Worm (Caenorhabditis elegans) whole organism, early embryonic: Measurements from ENCODE around the gene T08D10.3.

Source experiments
- B0310.2 ChIP-seq: sonication (generic microtip); optimal IDR thresholded peaks from 2 replicates; lab custom pipeline; 2016; ENCODE audit warnings: mild to moderate bottlenecking, missing genetic modification characterization, missing compliant biosample characterization
- F13C5.2 ChIP-seq: sonication (generic microtip); optimal IDR thresholded peaks from 2 replicates; lab custom pipeline; 2017; ENCODE audit warnings: mild to moderate bottlenecking, missing genetic modification characterization, inconsistent platforms, missing compliant biosample characterization
- aly-1 ChIP-seq: sonication (generic microtip); optimal IDR thresholded peaks from 2 replicates; lab custom pipeline; 2016; ENCODE audit warnings: missing genetic modification characterization, missing compliant biosample characterization
- ama-1 ChIP-seq: fragments of 150-350 bp; optimal IDR thresholded peaks from 2 replicates; lab custom pipeline; 2014
- ceh-13 ChIP-seq: fragments of 200-800 bp; sonication (Bioruptor generic); optimal IDR thresholded peaks from 2 replicates; lab custom pipeline; 2018; ENCODE audit warnings: mild to moderate bottlenecking, missing genetic modification characterization, missing compliant biosample characterization
- ceh-36 ChIP-seq: sonication (generic microtip); optimal IDR thresholded peaks from 2 replicates; lab custom pipeline; 2016; ENCODE audit warnings: missing genetic modification characterization, inconsistent platforms, missing compliant biosample characterization
- ets-7 ChIP-seq: sonication (generic microtip); optimal IDR thresholded peaks from 2 replicates; lab custom pipeline; 2016; ENCODE audit warnings: missing genotype, missing genetic modification characterization, missing compliant biosample characterization
- flt-1 ChIP-seq: fragments of 200-800 bp; sonication (Bioruptor generic); IDR thresholded peaks from 2 replicates; pipeline ENCODE4 v1.3.6; 2022; ENCODE audit warnings: missing genetic modification characterization, missing compliant biosample characterization
- hmbx-1 ChIP-seq: sonication (generic microtip); optimal IDR thresholded peaks from 2 replicates; lab custom pipeline; 2016; ENCODE audit warnings: mild to moderate bottlenecking, missing genetic modification characterization, missing compliant biosample characterization
- hmg-4 ChIP-seq: fragments of 200-800 bp; sonication (Bioruptor generic); optimal IDR thresholded peaks from 2 replicates; lab custom pipeline; 2018; ENCODE audit warnings: mild to moderate bottlenecking, missing genetic modification characterization, missing compliant biosample characterization
- hnd-1 ChIP-seq: sonication (generic microtip); optimal IDR thresholded peaks from 2 replicates; lab custom pipeline; 2016; ENCODE audit warnings: missing genetic modification characterization, missing compliant biosample characterization
- pes-1 ChIP-seq: fragments of 200-800 bp; sonication (Bioruptor generic); IDR thresholded peaks from 2 replicates; pipeline ENCODE4 v1.3.6; 2022; ENCODE audit warnings: missing genetic modification reagents, missing genetic modification characterization, missing compliant biosample characterization
- scrt-1 ChIP-seq: fragments of 200-800 bp; sonication (Bioruptor generic); IDR thresholded peaks from 2 replicates; pipeline ENCODE4 v1.3.6; 2022; ENCODE audit warnings: missing genetic modification characterization, missing compliant biosample characterization
- sea-1 ChIP-seq: fragments of 200-800 bp; sonication (Bioruptor generic); conservative IDR thresholded peaks from 2 replicates; pipeline ENCODE4 v1.3.6; 2022; ENCODE audit warnings: missing genetic modification characterization, missing compliant biosample characterization
- tbx-11 ChIP-seq: fragments of 200-800 bp; sonication (Bioruptor generic); IDR thresholded peaks from 2 replicates; pipeline ENCODE4 v1.3.6; 2022; ENCODE audit warnings: missing genetic modification characterization, missing compliant biosample characterization
- tbx-37 ChIP-seq: fragments of 200-800 bp; sonication (Bioruptor generic); conservative IDR thresholded peaks from 2 replicates; pipeline ENCODE4 v1.3.6; 2022; ENCODE audit warnings: missing genetic modification reagents, missing genetic modification characterization, missing compliant biosample characterization
- tra-4 ChIP-seq: sonication (generic microtip); optimal IDR thresholded peaks from 2 replicates; lab custom pipeline; 2017; ENCODE audit warnings: missing genetic modification characterization, missing compliant biosample characterization

Gene T08D10.3

DNA sequence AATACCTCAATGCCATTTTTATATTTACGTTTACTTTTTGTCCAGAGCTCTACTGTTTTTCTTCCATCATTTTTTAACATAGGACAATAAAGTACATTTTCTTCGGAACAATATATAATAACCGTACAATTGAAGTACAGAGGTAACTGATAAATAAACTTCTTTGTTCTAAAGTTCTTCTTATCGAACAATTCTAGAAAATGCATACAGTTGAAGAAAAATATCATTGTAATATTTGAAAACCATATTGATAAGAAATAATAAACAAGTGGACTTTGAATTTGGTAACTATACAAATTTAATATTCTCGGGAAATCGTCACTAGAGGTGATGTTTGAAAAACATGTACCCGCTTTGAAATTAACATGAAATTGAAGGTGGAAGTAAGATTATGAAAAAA is 41.4 kb downstream of the T08D10.3 start:
- no peak for TF ChIP-seq B0310.2 (tag; lab: Kevin White, UChicago)
- no peak for TF ChIP-seq ets-7 (tag; lab: Kevin White, UChicago)
- TF ChIP-seq hnd-1 (tag; lab: Kevin White, UChicago) = no peak
- TF ChIP-seq tra-4 (tag; lab: Kevin White, UChicago) = no peak
- no peak for TF ChIP-seq flt-1 (GFP tag; lab: Robert Waterston, UW)
- no peak for TF ChIP-seq F13C5.2 (tag; lab: Kevin White, UChicago)
- no peak for TF ChIP-seq pes-1
- TF ChIP-seq aly-1 (tag; lab: Kevin White, UChicago) = no peak
- no peak for TF ChIP-seq sea-1
- no peak for TF ChIP-seq tbx-11
- TF ChIP-seq ceh-36 (tag; lab: Kevin White, UChicago) = no peak
- no peak for TF ChIP-seq ama-1 (lab: Kevin White, UChicago)
- TF ChIP-seq hmbx-1 (tag; lab: Kevin White, UChicago) = no peak
- TF ChIP-seq scrt-1 (GFP tag; lab: Robert Waterston, UW) = no peak
- no peak for TF ChIP-seq tbx-37 (GFP tag; lab: Robert Waterston, UW)
- no peak for TF ChIP-seq ceh-13 (GFP tag; lab: Kevin White, UChicago)

DNA sequence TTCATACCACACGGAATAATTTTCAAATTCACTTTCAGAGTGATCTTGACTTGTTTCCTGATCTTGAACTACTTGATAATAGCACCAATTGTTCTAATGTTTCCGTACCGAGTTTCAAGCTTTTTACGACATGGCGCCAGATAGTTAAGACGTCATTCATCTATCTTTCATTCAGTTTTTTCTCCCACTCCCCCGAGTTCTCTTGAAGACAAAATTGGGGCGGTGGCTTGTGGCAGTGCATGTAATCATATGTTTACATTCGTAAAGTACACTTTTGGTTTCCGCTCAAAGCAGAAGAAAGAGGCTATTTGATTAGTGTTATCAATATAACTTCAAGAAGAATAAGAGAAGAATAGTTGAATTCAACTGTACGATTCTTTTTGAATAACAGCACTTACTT is 44.3 kb downstream of the T08D10.3 start:
- TF ChIP-seq ceh-13 (GFP tag; lab: Kevin White, UChicago) (no peak), tbx-11 (no peak), pes-1 (no peak), hmg-4 (GFP tag; lab: Kevin White, UChicago) (no peak), tbx-37 (GFP tag; lab: Robert Waterston, UW) (no peak), hmbx-1 (tag; lab: Kevin White, UChicago) (no peak), ceh-36 (tag; lab: Kevin White, UChicago) (no peak), scrt-1 (GFP tag; lab: Robert Waterston, UW) (no peak), ets-7 (tag; lab: Kevin White, UChicago) (no peak), F13C5.2 (tag; lab: Kevin White, UChicago) (no peak), tra-4 (tag; lab: Kevin White, UChicago) (no peak), ama-1 (lab: Kevin White, UChicago) (no peak), sea-1 (no peak), aly-1 (tag; lab: Kevin White, UChicago) (no peak), B0310.2 (tag; lab: Kevin White, UChicago) (no peak)

DNA sequence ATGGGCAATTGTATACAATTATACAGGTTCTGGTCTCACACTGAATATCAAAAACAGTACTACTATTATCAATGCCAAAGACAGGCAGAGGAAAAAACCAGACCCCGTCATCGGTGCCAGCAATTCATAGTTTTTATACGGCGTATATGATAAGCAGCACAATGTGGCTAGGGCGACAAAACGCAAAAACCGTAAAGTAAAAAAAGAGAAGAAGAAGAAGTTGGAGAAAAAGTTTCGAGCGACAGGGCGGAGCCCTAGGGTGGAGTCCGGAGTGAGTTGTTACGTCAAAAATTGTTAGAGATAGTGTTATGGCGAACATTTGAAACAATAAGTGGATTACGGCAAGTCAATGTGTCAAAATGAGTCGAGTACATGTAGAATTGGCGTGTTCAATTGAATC is 46.4 kb downstream of the T08D10.3 start:
- no peak for TF ChIP-seq tbx-11
- no peak for TF ChIP-seq F13C5.2 (tag; lab: Kevin White, UChicago)
- TF ChIP-seq scrt-1 (GFP tag; lab: Robert Waterston, UW) = no peak
- no peak for TF ChIP-seq tbx-37 (GFP tag; lab: Robert Waterston, UW)
- TF ChIP-seq ets-7 (tag; lab: Kevin White, UChicago) = no peak
- TF ChIP-seq aly-1 (tag; lab: Kevin White, UChicago) = no peak
- no peak for TF ChIP-seq tra-4 (tag; lab: Kevin White, UChicago)
- TF ChIP-seq flt-1 (GFP tag; lab: Robert Waterston, UW) = no peak
- no peak for TF ChIP-seq ceh-36 (tag; lab: Kevin White, UChicago)
- no peak for TF ChIP-seq hnd-1 (tag; lab: Kevin White, UChicago)
- TF ChIP-seq pes-1 = no peak

DNA sequence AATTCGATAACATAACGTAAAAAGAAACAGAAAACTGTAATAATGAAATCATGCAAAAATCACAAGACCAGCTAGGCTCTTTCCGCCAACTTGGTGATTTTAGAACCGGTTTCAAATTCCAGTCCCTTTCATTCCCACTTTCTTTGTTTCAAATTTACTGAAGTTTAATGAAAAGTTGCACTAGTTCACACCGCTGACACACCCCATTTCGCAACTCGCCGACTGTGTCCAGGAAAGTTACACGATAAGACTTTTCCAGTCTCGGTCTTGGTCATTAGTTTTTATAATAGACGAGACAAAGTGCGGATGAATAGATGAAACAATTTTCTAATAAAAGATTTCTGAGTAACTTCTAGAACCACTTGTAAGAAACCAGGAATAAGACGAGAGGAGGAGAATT is 48.7 kb downstream of the T08D10.3 start:
- no peak for TF ChIP-seq ceh-36 (tag; lab: Kevin White, UChicago)
- TF ChIP-seq aly-1 (tag; lab: Kevin White, UChicago) = no peak
- no peak for TF ChIP-seq hmg-4 (GFP tag; lab: Kevin White, UChicago)
- no peak for TF ChIP-seq tbx-11

DNA sequence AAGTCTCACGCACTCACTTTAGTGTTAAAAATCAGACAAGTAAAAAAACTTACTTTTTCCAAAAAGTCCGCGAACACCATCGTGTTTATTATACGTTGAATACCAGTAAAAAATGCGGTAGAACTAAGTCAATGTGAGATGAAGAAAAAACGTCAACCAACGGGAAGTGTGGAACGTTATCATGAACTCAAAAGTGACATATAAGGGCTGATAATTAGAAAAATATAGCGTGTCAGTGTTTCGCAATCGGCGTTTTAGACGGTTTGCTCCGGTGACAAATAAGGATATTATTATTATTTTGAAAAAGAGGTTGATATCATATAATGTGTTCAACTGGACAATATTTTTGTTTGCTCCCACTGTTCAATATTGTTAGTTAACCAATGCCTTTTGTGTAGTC is 49.7 kb downstream of the T08D10.3 start:
- TF ChIP-seq sea-1 = no peak
- no peak for TF ChIP-seq ceh-13 (GFP tag; lab: Kevin White, UChicago)
- no peak for TF ChIP-seq aly-1 (tag; lab: Kevin White, UChicago)

DNA sequence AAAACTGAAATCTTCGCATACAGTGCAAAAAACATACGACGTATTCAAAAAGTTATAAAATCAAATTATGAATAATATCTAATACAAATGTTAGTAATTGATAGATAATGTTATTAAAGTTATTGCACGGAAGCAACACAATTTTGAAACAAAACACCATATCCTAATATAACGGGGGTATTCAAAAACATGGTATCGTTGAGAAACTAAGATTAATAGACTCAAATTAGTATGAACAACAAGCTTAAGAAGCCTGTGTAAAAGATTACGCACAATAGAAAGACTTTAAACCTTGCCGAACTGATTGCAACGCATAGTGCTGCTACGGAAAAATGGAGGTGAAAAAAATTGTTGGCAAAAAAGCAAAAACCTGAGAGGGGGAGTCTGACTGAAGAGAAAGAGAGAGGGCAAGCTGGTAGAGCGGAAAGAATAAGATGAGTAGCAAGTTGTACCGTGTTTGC is 50.3 kb downstream of the T08D10.3 start, which contains the start of gene sma-5:
TSS of gene sma-5 (minus strand) at position 51 of the 461 bp plus-strand sequence.
- TF ChIP-seq flt-1 (GFP tag; lab: Robert Waterston, UW) (no peak), pes-1 (no peak), sea-1 (no peak), ceh-36 (tag; lab: Kevin White, UChicago) (no peak), hmg-4 (GFP tag; lab: Kevin White, UChicago) (no peak), tbx-11 (no peak), F13C5.2 (tag; lab: Kevin White, UChicago) (no peak)
